Worm (Caenorhabditis elegans) whole organism, L3 larva: ENCODE results near the gene K05F1.9.

Source experiments
- aly-2 ChIP-seq: fragments of 150-350 bp; optimal IDR thresholded peaks from 2 replicates; lab custom pipeline; 2014; ENCODE audit warnings: missing biosample characterization, missing genetic modification characterization
- fkh-2 ChIP-seq: fragments of 150-350 bp; optimal IDR thresholded peaks from 2 replicates; lab custom pipeline; 2014; ENCODE audit warnings: missing biosample characterization, missing genetic modification reagents, missing genetic modification characterization
- fos-1 ChIP-seq: fragments of 150-350 bp; optimal IDR thresholded peaks from 2 replicates; lab custom pipeline; 2014; ENCODE audit warnings: missing biosample characterization, missing genetic modification characterization
- lin-15B ChIP-seq: fragments of 150-350 bp; optimal IDR thresholded peaks from 2 replicates; lab custom pipeline; 2014; ENCODE audit warnings: missing biosample characterization, missing genetic modification characterization
- lin-39 ChIP-seq: fragments of 150-350 bp; optimal IDR thresholded peaks from 2 replicates; lab custom pipeline; 2018; ENCODE audit warnings: missing biosample characterization, missing genetic modification reagents, missing genetic modification characterization
- lsy-12 ChIP-seq: sonication (generic microtip); optimal IDR thresholded peaks from 2 replicates; lab custom pipeline; 2016; ENCODE audit warnings: mild to moderate bottlenecking, missing genetic modification characterization, missing compliant biosample characterization
- nfya-1 ChIP-seq: sonication (generic microtip); optimal IDR thresholded peaks from 2 replicates; lab custom pipeline; 2017; ENCODE audit warnings: missing genetic modification characterization, mild to moderate bottlenecking, missing compliant biosample characterization, antibody characterized with exemption, moderate library complexity; ENCODE audit not compliant: insufficient read depth
- nhr-237 ChIP-seq: fragments of 150-350 bp; optimal IDR thresholded peaks from 2 replicates; lab custom pipeline; 2014; ENCODE audit warnings: missing biosample characterization, missing genetic modification characterization
- nhr-77 ChIP-seq: fragments of 150-350 bp; optimal IDR thresholded peaks from 2 replicates; lab custom pipeline; 2014; ENCODE audit warnings: missing biosample characterization, missing genetic modification characterization
- pha-4 ChIP-seq: fragments of 150-350 bp; optimal IDR thresholded peaks from 2 replicates; lab custom pipeline; 2014; ENCODE audit warnings: missing biosample characterization, missing genetic modification reagents, missing genetic modification characterization
- skn-1 ChIP-seq: fragments of 150-350 bp; optimal IDR thresholded peaks from 2 replicates; lab custom pipeline; 2014; ENCODE audit warnings: missing biosample characterization, missing genetic modification characterization
- zag-1 ChIP-seq: fragments of 150-350 bp; optimal IDR thresholded peaks from 2 replicates; lab custom pipeline; 2014; ENCODE audit warnings: missing biosample characterization, missing genetic modification characterization

ce11 chrII:5792490-5792889 lies 8.5 kb downstream of the K05F1.9 start, which contains the start of gene K05F1.14:
- TF ChIP-seq nhr-77 (tag; lab: Kevin White, UChicago) (no peak), skn-1 (no peak), aly-2 (tag; lab: Kevin White, UChicago) (no peak), zag-1 (tag; lab: Kevin White, UChicago) (no peak), fos-1 (no peak), nfya-1 (no peak), nhr-237 (no peak), pha-4 (tag; lab: Kevin White, UChicago) (no peak), lin-15B (tag; lab: Kevin White, UChicago) (no peak), lin-39 (tag; lab: Kevin White, UChicago) (no peak), fkh-2 (tag; lab: Kevin White, UChicago) (no peak), lsy-12 (tag; lab: Kevin White, UChicago) (no peak)
